Worm (Caenorhabditis elegans) whole organism, mixed stage, embryonic: ENCODE data around the gene F45B8.5.
A peak's percentile ranks its signal among the peaks of the same experiment; 100 is the strongest.
"Not testable (repeated sequence)": the region's sequence is repeated elsewhere in the genome, so short reads cannot be mapped to it uniquely, and the experiment has no call there.

Experiments used
- M03D4.4 ChIP-seq: sonication (generic microtip); optimal IDR thresholded peaks from 2 replicates; lab custom pipeline; 2017; ENCODE audit warnings: mild to moderate bottlenecking, missing genetic modification characterization, missing compliant biosample characterization
- bed-3 ChIP-seq: fragments of 200-800 bp; sonication (Bioruptor generic); optimal IDR thresholded peaks from 3 replicates; lab custom pipeline; 2018; ENCODE audit warnings: mild to moderate bottlenecking, missing genetic modification characterization, moderate library complexity, missing compliant biosample characterization
- ceh-39 ChIP-seq: fragments of 150-350 bp; optimal IDR thresholded peaks from 2 replicates; lab custom pipeline; 2014; ENCODE audit warnings: missing biosample characterization, missing genetic modification characterization
- ceh-43 ChIP-seq: fragments of 200-800 bp; sonication (Bioruptor generic); optimal IDR thresholded peaks from 2 replicates; lab custom pipeline; 2018; ENCODE audit warnings: mild to moderate bottlenecking, missing genetic modification characterization, moderate library complexity, missing compliant biosample characterization
- ceh-83 ChIP-seq: fragments of 200-800 bp; sonication (Bioruptor generic); optimal IDR thresholded peaks from 2 replicates; lab custom pipeline; 2018; ENCODE audit warnings: mild to moderate bottlenecking, missing genetic modification characterization, missing compliant biosample characterization
- ces-1 ChIP-seq: fragments of 150-350 bp; optimal IDR thresholded peaks from 2 replicates; lab custom pipeline; 2014; ENCODE audit warnings: missing biosample characterization, missing genetic modification reagents, missing genetic modification characterization
- cnd-1 ChIP-seq: fragments of 200-800 bp; sonication (Bioruptor generic); optimal IDR thresholded peaks from 2 replicates; lab custom pipeline; 2018; ENCODE audit warnings: mild to moderate bottlenecking, missing genetic modification characterization, missing compliant biosample characterization
- drap-1 ChIP-seq: fragments of 200-800 bp; sonication (Bioruptor generic); optimal IDR thresholded peaks from 3 replicates; lab custom pipeline; 2018; ENCODE audit warnings: mild to moderate bottlenecking, missing genetic modification characterization, missing compliant biosample characterization
- elt-1 ChIP-seq: sonication (generic microtip); optimal IDR thresholded peaks from 2 replicates; lab custom pipeline; 2017; ENCODE audit warnings: missing genetic modification characterization, mild to moderate bottlenecking, missing compliant biosample characterization, antibody characterized with exemption, moderate library complexity, borderline replicate concordance; ENCODE audit not compliant: insufficient read depth
- ham-2 ChIP-seq: fragments of 200-800 bp; sonication (Bioruptor generic); optimal IDR thresholded peaks from 2 replicates; lab custom pipeline; 2018; ENCODE audit warnings: mild to moderate bottlenecking, missing genetic modification characterization, missing compliant biosample characterization
- hlh-1 ChIP-seq: fragments of 150-350 bp; optimal IDR thresholded peaks from 2 replicates; lab custom pipeline; 2014; ENCODE audit warnings: missing biosample characterization, missing genetic modification reagents, missing genetic modification characterization
- lin-13 ChIP-seq: fragments of 150-350 bp; optimal IDR thresholded peaks from 2 replicates; lab custom pipeline; 2014; ENCODE audit warnings: missing biosample characterization, missing genetic modification characterization
- lin-32 ChIP-seq: fragments of 200-800 bp; sonication (Bioruptor generic); optimal IDR thresholded peaks from 2 replicates; lab custom pipeline; 2018; ENCODE audit warnings: mild to moderate bottlenecking, missing genetic modification characterization, missing compliant biosample characterization
- lsy-2 ChIP-seq: fragments of 150-350 bp; optimal IDR thresholded peaks from 2 replicates; lab custom pipeline; 2014; ENCODE audit warnings: missing biosample characterization, missing genetic modification characterization
- mab-5 ChIP-seq: fragments of 150-350 bp; optimal IDR thresholded peaks from 2 replicates; lab custom pipeline; 2014; ENCODE audit warnings: missing biosample characterization, missing genetic modification characterization
- mep-1 ChIP-seq: fragments of 150-350 bp; optimal IDR thresholded peaks from 2 replicates; lab custom pipeline; 2017; ENCODE audit warnings: missing biosample characterization, missing genetic modification reagents, missing genetic modification characterization, inconsistent platforms
- mls-2 ChIP-seq: sonication (generic microtip); optimal IDR thresholded peaks from 2 replicates; lab custom pipeline; 2016; ENCODE audit warnings: mild to moderate bottlenecking, missing genetic modification characterization, moderate library complexity, missing compliant biosample characterization
- nhr-12 ChIP-seq: fragments of 150-350 bp; optimal IDR thresholded peaks from 2 replicates; lab custom pipeline; 2014; ENCODE audit warnings: missing biosample characterization, missing genetic modification characterization
- nhr-2 ChIP-seq: fragments of 150-350 bp; optimal IDR thresholded peaks from 2 replicates; lab custom pipeline; 2014; ENCODE audit warnings: missing biosample characterization, missing genetic modification characterization
- nhr-237 ChIP-seq: fragments of 150-350 bp; optimal IDR thresholded peaks from 2 replicates; lab custom pipeline; 2014; ENCODE audit warnings: missing biosample characterization, missing genetic modification characterization
- pha-4 ChIP-seq: fragments of 150-350 bp; optimal IDR thresholded peaks from 2 replicates; lab custom pipeline; 2018; ENCODE audit warnings: missing biosample characterization, missing genetic modification reagents, missing genetic modification characterization
- sptf-1 ChIP-seq: sonication (generic microtip); optimal IDR thresholded peaks from 2 replicates; lab custom pipeline; 2017; ENCODE audit warnings: mild to moderate bottlenecking, missing genetic modification characterization, moderate library complexity, missing compliant biosample characterization
- tbx-8 ChIP-seq: fragments of 200-800 bp; sonication (Bioruptor generic); optimal IDR thresholded peaks from 2 replicates; lab custom pipeline; 2018; ENCODE audit warnings: mild to moderate bottlenecking, missing genetic modification characterization, moderate library complexity, missing compliant biosample characterization
- unc-120 ChIP-seq: sonication (generic microtip); optimal IDR thresholded peaks from 2 replicates; lab custom pipeline; 2017; ENCODE audit warnings: missing genetic modification characterization, missing compliant biosample characterization; ENCODE audit not compliant: poor library complexity, severe bottlenecking
- unc-39 ChIP-seq: fragments of 150-350 bp; optimal IDR thresholded peaks from 2 replicates; lab custom pipeline; 2014; ENCODE audit warnings: missing biosample characterization, missing genetic modification characterization
- unc-62 ChIP-seq: fragments of 150-350 bp; optimal IDR thresholded peaks from 2 replicates; lab custom pipeline; 2014; ENCODE audit warnings: missing biosample characterization, missing genetic modification reagents, missing genetic modification characterization
- zip-8 ChIP-seq: fragments of 150-350 bp; optimal IDR thresholded peaks from 2 replicates; lab custom pipeline; 2014; ENCODE audit warnings: missing biosample characterization, missing genetic modification characterization
- ztf-11 ChIP-seq: fragments of 150-350 bp; optimal IDR thresholded peaks from 2 replicates; lab custom pipeline; 2014; ENCODE audit warnings: missing biosample characterization, missing genetic modification characterization

The F45B8.5 gene

DNA sequence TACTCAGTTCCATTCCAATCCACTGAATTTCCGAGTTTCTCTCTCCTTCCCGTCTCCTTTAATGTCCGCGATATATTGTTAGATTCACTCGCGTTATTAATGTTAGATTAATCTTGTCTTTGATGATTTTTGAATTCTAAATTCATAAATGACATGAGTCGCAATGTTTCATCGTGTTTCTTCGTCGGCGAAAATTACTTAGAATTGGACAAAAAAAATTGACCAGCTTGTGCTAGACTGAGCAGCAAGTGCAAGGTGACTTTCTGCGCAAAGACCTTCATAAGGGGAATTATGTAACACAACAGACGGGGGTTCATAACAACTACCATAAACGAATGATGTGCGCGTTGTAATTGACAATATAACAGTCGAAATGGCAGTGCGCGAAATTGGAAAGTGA, 7.5 kb upstream of the F45B8.5 start:
- TF ChIP-seq ces-1 (GFP tag; lab: Kevin White, UChicago) = peak; percentile 54
- TF ChIP-seq cnd-1 = no peak

DNA sequence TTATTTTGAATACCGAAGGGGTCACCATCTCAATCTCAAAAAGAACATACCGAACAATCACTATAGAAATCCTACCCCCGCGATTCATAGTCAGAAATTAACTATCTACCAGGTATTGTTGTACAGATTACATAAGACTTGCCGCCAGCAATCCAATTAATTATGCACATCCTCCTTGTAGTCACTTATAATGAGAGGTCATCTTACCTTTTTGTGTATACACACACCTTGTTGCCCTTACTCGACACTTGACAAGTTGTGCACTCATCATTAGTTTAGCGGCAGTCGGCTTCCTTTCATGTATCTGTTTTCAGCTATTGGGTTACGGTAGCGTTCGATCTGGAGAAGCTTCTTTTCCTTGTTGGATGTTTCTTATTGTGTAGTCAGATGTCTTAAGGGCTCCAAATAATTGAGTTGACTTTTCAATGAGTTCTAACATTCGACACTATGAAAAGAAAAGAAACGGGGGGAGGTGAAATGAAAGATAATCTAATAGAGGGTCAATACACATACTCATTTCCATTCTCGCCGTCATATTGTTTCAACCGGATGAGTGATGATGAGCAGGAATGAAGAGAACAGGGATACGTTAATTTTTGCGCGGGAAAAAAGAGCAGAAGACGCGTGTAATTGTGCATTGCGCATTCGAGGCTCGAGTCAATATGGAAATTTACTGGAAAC, 6.3 kb upstream of the F45B8.5 start:
- TF ChIP-seq nhr-2 (tag; lab: Kevin White, UChicago) (peak; percentile 96), ces-1 (GFP tag; lab: Kevin White, UChicago) (peak; percentile 91), mep-1 (no peak)
- TF ChIP-seq, all 35 proteins: peak for 2

DNA sequence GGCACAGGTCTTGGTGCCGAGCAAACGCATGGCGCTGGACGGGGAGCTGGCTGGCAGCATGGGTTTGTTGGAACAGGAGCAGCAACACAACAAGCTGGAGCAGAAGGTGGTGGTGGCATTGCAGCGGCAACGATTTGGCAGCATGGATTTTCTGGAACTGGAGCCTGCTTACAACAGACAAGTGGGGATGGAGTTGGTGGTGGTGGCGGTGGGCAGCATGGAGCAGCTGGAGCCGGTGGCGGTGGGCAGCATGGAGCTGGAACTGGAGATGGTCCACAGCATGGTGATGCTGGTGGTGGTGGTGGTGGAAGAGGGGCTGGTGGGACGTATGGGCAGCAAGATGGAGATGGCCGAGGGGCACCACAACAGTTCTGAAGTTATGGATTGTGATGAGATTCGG, 5.0 kb upstream of the F45B8.5 start:
- TF ChIP-seq hlh-1 (tag; lab: Kevin White, UChicago) (no peak), drap-1 (GFP tag; lab: Kevin White, UChicago) (no peak), lin-13 (tag; lab: Kevin White, UChicago) (no peak)

DNA sequence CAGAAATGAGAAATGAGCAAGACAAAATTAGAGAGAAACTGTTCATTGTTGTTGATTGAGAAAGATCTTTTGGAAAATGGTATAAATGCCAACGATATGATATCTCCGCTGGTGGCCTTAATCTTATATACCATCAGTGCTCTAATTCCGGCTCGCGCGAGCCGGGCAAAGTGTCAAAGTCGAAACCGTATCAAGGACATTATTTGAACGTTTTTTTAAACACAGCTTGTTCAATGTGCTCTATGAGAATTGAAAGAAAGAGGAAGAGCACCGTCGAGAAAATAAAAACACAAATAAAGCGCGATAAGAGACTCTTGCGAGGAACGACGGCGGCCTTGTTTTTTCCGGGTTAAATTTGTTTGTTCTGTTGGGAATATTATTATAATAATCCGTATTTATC, 4.4 kb upstream of the F45B8.5 start, which contains the start of gene idpp-3:
Gene idpp-3 (minus strand): TSS at position 101 of the 400 bp plus-strand sequence.
- TF ChIP-seq ztf-11 = no peak

DNA sequence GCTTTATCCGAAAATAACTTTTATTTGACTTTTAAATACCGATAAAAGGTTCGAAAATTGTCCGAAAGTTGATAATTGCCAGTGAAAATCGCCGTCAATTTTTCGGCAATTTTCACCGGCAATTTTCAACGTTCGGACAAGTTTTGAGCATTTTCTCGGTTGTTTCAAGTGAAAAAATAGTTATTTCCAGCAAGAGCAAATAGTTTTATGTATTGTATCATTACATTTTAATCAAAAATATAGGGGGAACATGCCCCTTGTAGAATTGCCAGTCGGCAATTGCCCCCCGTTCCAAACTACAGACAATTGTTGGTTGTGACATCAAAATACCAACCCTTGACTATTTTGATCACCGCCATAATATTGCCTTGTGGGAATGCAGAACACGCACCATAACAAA, 3.4 kb upstream of the F45B8.5 start, which contains the start of gene rgs-10:
Gene rgs-10 (plus strand): TSS at position 301 of the 400 bp plus-strand sequence.
- TF ChIP-seq hlh-1 (tag; lab: Kevin White, UChicago) = no peak
- no peak for TF ChIP-seq drap-1 (GFP tag; lab: Kevin White, UChicago)
- no peak for TF ChIP-seq M03D4.4 (tag; lab: Kevin White, UChicago)
- no peak for TF ChIP-seq unc-39 (tag; lab: Kevin White, UChicago)
- TF ChIP-seq nhr-12 (tag; lab: Kevin White, UChicago) = no peak
- TF ChIP-seq zip-8 (tag; lab: Kevin White, UChicago) = no peak
- TF ChIP-seq mab-5 (tag; lab: Kevin White, UChicago) = no peak
- no peak for TF ChIP-seq unc-120
- no peak for TF ChIP-seq lin-13 (tag; lab: Kevin White, UChicago)
- TF ChIP-seq pha-4 (tag; lab: Kevin White, UChicago) = no peak
- no peak for TF ChIP-seq lin-32 (GFP tag; lab: Kevin White, UChicago)
- no peak for TF ChIP-seq ham-2
- no peak for TF ChIP-seq cnd-1
- TF ChIP-seq lsy-2 (tag; lab: Kevin White, UChicago) = no peak
- TF ChIP-seq mls-2 (tag; lab: Kevin White, UChicago) = no peak
- TF ChIP-seq tbx-8 (GFP tag; lab: Kevin White, UChicago) = no peak
- TF ChIP-seq sptf-1 (tag; lab: Kevin White, UChicago) = no peak
- TF ChIP-seq nhr-2 (tag; lab: Kevin White, UChicago) = no peak
- no peak for TF ChIP-seq ceh-39

DNA sequence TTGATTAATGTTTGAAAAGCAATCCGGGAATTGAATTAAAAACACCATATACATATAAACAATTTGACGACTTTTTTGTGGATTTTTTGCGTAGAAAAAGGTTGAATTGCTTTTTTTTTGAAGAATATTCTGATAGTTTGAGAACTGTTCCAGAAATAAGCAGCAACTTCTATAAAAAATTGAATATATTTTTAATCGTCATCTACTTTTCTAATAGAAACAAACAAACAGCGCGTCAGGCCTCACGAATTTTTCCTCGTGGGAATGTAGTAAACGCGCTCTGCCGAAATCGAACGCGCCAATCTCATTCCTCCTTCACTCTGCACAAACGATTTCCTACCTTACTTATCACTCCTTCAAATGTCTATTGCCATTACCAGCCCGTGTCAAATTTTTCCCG, 1.6 kb upstream of the F45B8.5 start, which contains the start of gene rgs-11:
Gene rgs-11 (plus strand): TSS at position 301 of the 400 bp plus-strand sequence.
- TF ChIP-seq unc-62 (GFP tag; lab: Kevin White, UChicago) (no peak), sptf-1 (tag; lab: Kevin White, UChicago) (no peak), pha-4 (tag; lab: Kevin White, UChicago) (no peak), mls-2 (tag; lab: Kevin White, UChicago) (no peak), ceh-43 (GFP tag; lab: Kevin White, UChicago) (no peak)

DNA sequence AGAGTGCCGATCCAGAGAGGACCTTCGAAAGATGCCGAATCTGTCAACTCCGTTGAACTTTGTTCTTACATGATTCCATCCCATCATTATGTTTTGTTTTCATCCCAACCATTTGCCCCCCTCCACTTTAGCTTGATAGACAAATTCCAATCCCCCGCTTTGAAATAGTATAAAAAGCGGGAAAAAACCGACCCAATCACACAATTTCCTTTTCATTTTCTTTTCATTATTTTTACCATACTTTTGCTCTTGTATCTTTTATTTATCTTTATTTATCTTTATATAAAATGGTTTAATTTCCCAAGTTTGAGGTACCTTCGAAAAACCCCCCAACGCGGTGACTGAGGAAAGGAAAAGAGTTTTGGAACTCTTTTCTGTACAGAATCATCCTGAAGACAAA, 654 bp downstream of the F45B8.5 start, which contains the start of gene F20D1.22:
Gene F20D1.22 (plus strand): TSS at position 301 of the 400 bp plus-strand sequence.
- not testable (repeated sequence) for TF ChIP-seq bed-3 (GFP tag; lab: Kevin White, UChicago); ceh-39; sptf-1 (tag; lab: Kevin White, UChicago)

DNA sequence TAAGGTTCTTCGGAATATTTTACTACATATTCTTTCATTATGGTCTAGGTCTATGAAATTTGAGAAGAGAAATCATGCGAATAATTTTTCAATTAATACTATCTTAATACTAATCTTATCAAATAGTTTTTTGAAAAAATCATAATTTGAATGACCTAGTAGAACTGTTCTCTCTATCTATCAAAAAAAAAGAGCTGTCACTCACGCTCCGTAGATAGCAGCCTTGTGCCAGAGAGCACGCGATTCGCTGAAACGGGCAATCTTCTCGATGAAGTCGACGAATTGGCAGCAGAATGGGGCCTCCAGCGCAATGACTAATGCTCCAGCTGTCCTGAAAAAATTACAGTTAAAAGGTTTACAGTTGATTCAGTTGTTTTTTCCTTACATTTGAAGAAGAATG, 3.8 kb downstream of the F45B8.5 start:
- no peak for TF ChIP-seq ceh-83
- no peak for TF ChIP-seq hlh-1 (tag; lab: Kevin White, UChicago)
- TF ChIP-seq unc-62 (GFP tag; lab: Kevin White, UChicago) = no peak
- TF ChIP-seq elt-1 (tag; lab: Kevin White, UChicago) = no peak
- no peak for TF ChIP-seq mls-2 (tag; lab: Kevin White, UChicago)
- TF ChIP-seq ceh-39 = no peak
- no peak for TF ChIP-seq nhr-237 (tag; lab: Kevin White, UChicago)
- TF ChIP-seq drap-1 (GFP tag; lab: Kevin White, UChicago) = no peak
- no peak for TF ChIP-seq ceh-43 (GFP tag; lab: Kevin White, UChicago)
- TF ChIP-seq, all 35 proteins: peak for 0
